Fruit fly (Drosophila melanogaster) whole organism: ENCODE measurements around the gene Eig71Eb.

Experiments
- CG8478 ChIP-seq: fragments of >200 bp; optimal IDR thresholded peaks from 2 replicates; lab custom pipeline; 2018; ENCODE audit warnings: inconsistent platforms
- Dll ChIP-seq: fragments of >200 bp; optimal IDR thresholded peaks from 2 replicates; lab custom pipeline; 2017
- EcR ChIP-seq, 2 experiments: fragments of >200 bp; optimal IDR thresholded peaks; 2 replicates each; lab custom pipeline; 2017; ENCODE audit warnings: missing biosample characterization in 2 of 2, missing genetic modification characterization in 2 of 2, missing genetic modification reagents in 2 of 2
- pan ChIP-seq: fragments of >200 bp; optimal IDR thresholded peaks from 2 replicates; lab custom pipeline; 2017
- psq ChIP-seq: fragments of >200 bp; optimal IDR thresholded peaks from 2 replicates; lab custom pipeline; 2017

DNA sequence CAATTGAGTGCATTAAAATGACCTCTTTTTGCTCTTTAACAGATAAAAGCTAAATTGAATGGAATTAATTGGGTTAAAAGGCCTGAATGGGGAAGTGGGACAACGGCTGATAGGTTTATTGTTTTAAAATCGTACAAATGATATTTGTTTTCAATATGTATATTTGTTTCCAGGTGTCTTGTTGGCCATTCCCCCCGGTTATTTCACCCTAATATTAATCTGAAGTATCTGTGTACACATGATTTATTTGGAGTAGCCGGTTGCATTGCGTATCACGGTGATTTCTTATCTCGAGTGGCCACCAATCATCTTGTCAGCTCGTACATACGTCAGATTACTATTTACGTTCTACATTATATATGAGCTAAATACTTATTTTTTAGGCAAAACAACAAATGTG is 13.4 kb upstream of the Eig71Eb start:
- TF ChIP-seq pan (lab: Kevin White, UChicago) (no peak), Dll (no peak), EcR (GFP tag; optimal IDR thresholded peaks at IDR 0.05; lab: Kevin White, UChicago) (no peak), psq (lab: Kevin White, UChicago) (no peak), CG8478 (lab: Kevin White, UChicago) (no peak)
